Worm (Caenorhabditis elegans) whole organism, late embryonic: ENCODE data around the gene F58E2.3.

Source experiments
- C08G9.2 ChIP-seq: sonication (generic microtip); optimal IDR thresholded peaks from 2 replicates; lab custom pipeline; 2016; ENCODE audit warnings: mild to moderate bottlenecking, missing genetic modification characterization, moderate library complexity, missing compliant biosample characterization
- C38D4.7 ChIP-seq: fragments of 200-800 bp; sonication (Bioruptor generic); optimal IDR thresholded peaks from 2 replicates; lab custom pipeline; 2018; ENCODE audit warnings: mild to moderate bottlenecking, missing genetic modification characterization, moderate library complexity, missing compliant biosample characterization
- F13H6.1 ChIP-seq: sonication (generic microtip); optimal IDR thresholded peaks from 2 replicates; lab custom pipeline; 2016; ENCODE audit warnings: missing genetic modification characterization, missing compliant biosample characterization
- T23F11.4 ChIP-seq: fragments of 200-800 bp; sonication (Bioruptor generic); optimal IDR thresholded peaks from 2 replicates; lab custom pipeline; 2018; ENCODE audit warnings: mild to moderate bottlenecking, missing genetic modification characterization, missing compliant biosample characterization
- Y22D7AL.16 ChIP-seq: sonication (generic microtip); optimal IDR thresholded peaks from 2 replicates; lab custom pipeline; 2016; ENCODE audit warnings: missing genetic modification characterization, missing compliant biosample characterization
- ceh-14 ChIP-seq: sonication (generic microtip); optimal IDR thresholded peaks from 2 replicates; lab custom pipeline; 2016; ENCODE audit warnings: missing genotype, missing genetic modification characterization, missing compliant biosample characterization
- ceh-18 ChIP-seq: sonication (generic microtip); optimal IDR thresholded peaks from 2 replicates; lab custom pipeline; 2016; ENCODE audit warnings: missing genetic modification characterization, missing compliant biosample characterization
- ceh-2 ChIP-seq: sonication (generic microtip); optimal IDR thresholded peaks from 2 replicates; lab custom pipeline; 2016; ENCODE audit warnings: missing genotype, missing genetic modification characterization, missing compliant biosample characterization
- ceh-24 ChIP-seq: sonication (generic microtip); optimal IDR thresholded peaks from 2 replicates; lab custom pipeline; 2016; ENCODE audit warnings: mild to moderate bottlenecking, missing genetic modification characterization, missing compliant biosample characterization
- ceh-31 ChIP-seq: sonication (generic microtip); optimal IDR thresholded peaks from 2 replicates; lab custom pipeline; 2016; ENCODE audit warnings: missing genetic modification characterization, missing compliant biosample characterization
- ceh-34 ChIP-seq: sonication (generic microtip); optimal IDR thresholded peaks from 2 replicates; lab custom pipeline; 2016; ENCODE audit warnings: mild to moderate bottlenecking, missing genetic modification characterization, missing compliant biosample characterization
- ceh-48 ChIP-seq: sonication (generic microtip); optimal IDR thresholded peaks from 2 replicates; lab custom pipeline; 2016; ENCODE audit warnings: missing genetic modification characterization, inconsistent platforms, missing compliant biosample characterization
- ceh-6 ChIP-seq: fragments of 200-800 bp; sonication (Bioruptor generic); optimal IDR thresholded peaks from 2 replicates; lab custom pipeline; 2018; ENCODE audit warnings: mild to moderate bottlenecking, missing genetic modification characterization, missing compliant biosample characterization
- ceh-9 ChIP-seq: sonication (generic microtip); optimal IDR thresholded peaks from 2 replicates; lab custom pipeline; 2016; ENCODE audit warnings: mild to moderate bottlenecking, missing genetic modification characterization, inconsistent platforms, missing compliant biosample characterization
- che-1 ChIP-seq: sonication (generic microtip); optimal IDR thresholded peaks from 2 replicates; lab custom pipeline; 2016; ENCODE audit warnings: mild to moderate bottlenecking, missing genetic modification characterization, missing compliant biosample characterization
- elt-2 ChIP-seq: sonication (generic microtip); optimal IDR thresholded peaks from 2 replicates; lab custom pipeline; 2016; ENCODE audit warnings: missing genetic modification reagents, missing genetic modification characterization, missing compliant biosample characterization
- elt-4 ChIP-seq: sonication (generic microtip); optimal IDR thresholded peaks from 2 replicates; lab custom pipeline; 2016; ENCODE audit warnings: missing genetic modification characterization, missing compliant biosample characterization
- eyg-1 ChIP-seq: sonication (generic microtip); optimal IDR thresholded peaks from 2 replicates; lab custom pipeline; 2016; ENCODE audit warnings: missing genotype, missing genetic modification characterization, missing compliant biosample characterization
- fkh-10 ChIP-seq: fragments of 150-350 bp; optimal IDR thresholded peaks from 2 replicates; lab custom pipeline; 2014; ENCODE audit warnings: missing biosample characterization, missing genetic modification reagents, missing genetic modification characterization
- fkh-6 ChIP-seq: sonication (generic microtip); optimal IDR thresholded peaks from 2 replicates; lab custom pipeline; 2016; ENCODE audit warnings: missing genetic modification characterization, missing compliant biosample characterization
- gmeb-2 ChIP-seq: sonication (generic microtip); optimal IDR thresholded peaks from 2 replicates; lab custom pipeline; 2016; ENCODE audit warnings: missing genetic modification characterization, inconsistent platforms, missing compliant biosample characterization
- hlh-30 ChIP-seq: sonication (generic microtip); optimal IDR thresholded peaks from 2 replicates; lab custom pipeline; 2017; ENCODE audit warnings: antibody characterized with exemption, missing genetic modification characterization, missing compliant biosample characterization; ENCODE audit not compliant: insufficient read depth
- lim-6 ChIP-seq: sonication (generic microtip); optimal IDR thresholded peaks from 2 replicates; lab custom pipeline; 2016; ENCODE audit warnings: missing genetic modification characterization, missing compliant biosample characterization
- madf-2 ChIP-seq: sonication (generic microtip); optimal IDR thresholded peaks from 2 replicates; lab custom pipeline; 2017; ENCODE audit warnings: missing genetic modification characterization, missing compliant biosample characterization
- nfya-1 ChIP-seq: sonication (generic microtip); optimal IDR thresholded peaks from 2 replicates; lab custom pipeline; 2017; ENCODE audit warnings: missing genetic modification characterization, mild to moderate bottlenecking, missing compliant biosample characterization, antibody characterized with exemption, moderate library complexity
- nhr-232 ChIP-seq: sonication (generic microtip); optimal IDR thresholded peaks from 2 replicates; lab custom pipeline; 2016; ENCODE audit warnings: missing genetic modification characterization, missing compliant biosample characterization
- npax-4 ChIP-seq: sonication (generic microtip); optimal IDR thresholded peaks from 2 replicates; lab custom pipeline; 2016; ENCODE audit warnings: missing genetic modification characterization, missing compliant biosample characterization
- pha-4 ChIP-seq: fragments of 150-350 bp; optimal IDR thresholded peaks from 2 replicates; lab custom pipeline; 2018; ENCODE audit warnings: missing biosample characterization, missing genetic modification reagents, missing genetic modification characterization
- pqm-1 ChIP-seq: sonication (generic microtip); optimal IDR thresholded peaks from 2 replicates; lab custom pipeline; 2016; ENCODE audit warnings: missing genetic modification characterization, missing compliant biosample characterization
- pros-1 ChIP-seq: fragments of 150-350 bp; optimal IDR thresholded peaks from 2 replicates; lab custom pipeline; 2014; ENCODE audit warnings: missing biosample characterization, missing genetic modification reagents, missing genetic modification characterization
- ref-2 ChIP-seq: sonication (generic microtip); optimal IDR thresholded peaks from 2 replicates; lab custom pipeline; 2016; ENCODE audit warnings: missing genetic modification characterization, missing compliant biosample characterization
- rnt-1 ChIP-seq: sonication (generic microtip); optimal IDR thresholded peaks from 2 replicates; lab custom pipeline; 2016; ENCODE audit warnings: missing genetic modification characterization, missing compliant biosample characterization
- sox-2 ChIP-seq: fragments of 200-800 bp; sonication (Bioruptor generic); IDR thresholded peaks from 2 replicates; pipeline ENCODE4 v1.3.6; 2022; ENCODE audit warnings: missing genetic modification reagents, missing genetic modification characterization, missing compliant biosample characterization
- syd-9 ChIP-seq: sonication (generic microtip); optimal IDR thresholded peaks from 2 replicates; lab custom pipeline; 2016; ENCODE audit warnings: mild to moderate bottlenecking, missing genetic modification characterization, moderate library complexity, missing compliant biosample characterization
- tbx-2 ChIP-seq: sonication (generic microtip); optimal IDR thresholded peaks from 2 replicates; lab custom pipeline; 2016; ENCODE audit warnings: missing genetic modification characterization, missing compliant biosample characterization
- unc-42 ChIP-seq: sonication (generic microtip); optimal IDR thresholded peaks from 2 replicates; lab custom pipeline; 2016; ENCODE audit warnings: missing genotype, missing genetic modification characterization, missing compliant biosample characterization
- unc-55 ChIP-seq: sonication (generic microtip); optimal IDR thresholded peaks from 2 replicates; lab custom pipeline; 2017; ENCODE audit warnings: missing biosample characterization, missing genetic modification reagents, missing genetic modification characterization

F58E2.3 gene

DNA sequence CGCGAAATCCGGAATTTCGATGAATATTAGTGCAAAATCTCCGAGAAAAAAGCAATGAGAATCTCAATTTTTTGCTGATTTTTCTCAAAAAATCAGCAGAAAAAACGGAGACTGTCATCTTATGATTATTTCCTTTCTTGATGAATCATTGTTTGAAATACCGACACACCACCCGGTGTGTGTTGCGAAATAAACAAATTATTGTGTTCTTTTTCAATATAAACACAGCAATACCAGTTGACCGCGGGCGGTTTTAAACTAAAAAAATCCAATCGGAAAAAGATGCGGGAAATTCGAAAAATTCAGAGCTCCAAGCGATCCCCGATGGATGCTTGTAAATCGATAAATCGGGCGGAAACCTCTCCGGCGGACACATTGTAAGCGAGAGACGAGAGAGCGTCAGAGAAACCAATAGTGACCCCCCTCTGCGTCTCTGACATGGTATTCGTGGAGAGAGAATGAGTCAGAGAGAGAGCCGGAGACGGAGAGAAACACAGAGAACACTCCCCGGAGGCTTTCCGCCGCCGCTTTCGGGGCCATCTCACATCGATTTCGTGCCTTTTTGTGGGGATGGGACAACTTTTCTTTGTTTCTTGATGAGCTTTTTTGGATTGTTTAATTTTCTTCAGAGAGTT, 48.3 kb downstream of the F58E2.3 start:
- TF ChIP-seq unc-55 (GFP tag; lab: Kevin White, UChicago) = peak; percentile 87
- no peak for TF ChIP-seq hlh-30 (tag; lab: Kevin White, UChicago)
- no peak for TF ChIP-seq C08G9.2 (tag; lab: Kevin White, UChicago)
- TF ChIP-seq ceh-31 (tag; lab: Kevin White, UChicago) = peak; percentile 71
- TF ChIP-seq tbx-2 (tag; lab: Kevin White, UChicago) = peak; percentile 33
- peak; percentile 14 for TF ChIP-seq unc-42 (tag; lab: Kevin White, UChicago)
- peak; percentile 89 for TF ChIP-seq ceh-48 (tag; lab: Kevin White, UChicago)
- TF ChIP-seq che-1 (tag; lab: Kevin White, UChicago) = no peak
- TF ChIP-seq ref-2 (tag; lab: Kevin White, UChicago) = peak; percentile 33
- peak; percentile 28 for TF ChIP-seq ceh-34 (tag; lab: Kevin White, UChicago)
- TF ChIP-seq ceh-18 = peak; percentile 23
- TF ChIP-seq elt-2 (tag; lab: Kevin White, UChicago) = peak; percentile 0
- TF ChIP-seq F13H6.1 = peak; percentile 50
- TF ChIP-seq nfya-1 (tag; lab: Kevin White, UChicago) = peak; percentile 79

DNA sequence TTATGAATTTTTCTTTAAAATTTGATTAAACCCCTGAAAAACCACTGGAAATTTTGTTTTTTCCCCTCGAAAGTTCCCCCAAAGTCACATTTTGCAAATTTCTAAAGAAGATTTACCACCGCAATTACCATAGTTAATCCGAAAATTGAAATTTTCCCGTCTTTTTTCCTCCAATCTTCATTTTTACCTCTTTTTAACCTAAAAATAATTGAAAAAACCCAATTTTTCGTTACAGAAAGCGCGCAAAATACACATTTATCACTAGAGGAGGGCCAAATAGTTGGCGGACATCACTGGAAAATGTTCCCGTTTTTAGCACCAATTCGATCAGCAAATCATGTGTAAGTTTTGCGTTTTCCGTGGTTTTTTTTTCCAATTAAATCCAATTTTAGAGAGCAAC, 49.4 kb downstream of the F58E2.3 start, which contains the start of gene unc-33:
Gene unc-33, plus strand, starts transcription at position 301 of the 400 bp plus-strand sequence.
- TF ChIP-seq sox-2 (GFP tag; lab: Robert Waterston, UW) (no peak), rnt-1 (no peak), T23F11.4 (GFP tag; lab: Kevin White, UChicago) (no peak), gmeb-2 (tag; lab: Kevin White, UChicago) (no peak), ceh-6 (GFP tag; lab: Kevin White, UChicago) (no peak), nhr-232 (tag; lab: Kevin White, UChicago) (no peak), C08G9.2 (tag; lab: Kevin White, UChicago) (no peak), Y22D7AL.16 (tag; lab: Kevin White, UChicago) (no peak), madf-2 (tag; lab: Kevin White, UChicago) (no peak), npax-4 (no peak), pros-1 (no peak), lim-6 (tag; lab: Kevin White, UChicago) (no peak), fkh-10 (GFP tag; lab: Kevin White, UChicago) (no peak), C38D4.7 (GFP tag; lab: Kevin White, UChicago) (no peak), che-1 (tag; lab: Kevin White, UChicago) (no peak)

DNA sequence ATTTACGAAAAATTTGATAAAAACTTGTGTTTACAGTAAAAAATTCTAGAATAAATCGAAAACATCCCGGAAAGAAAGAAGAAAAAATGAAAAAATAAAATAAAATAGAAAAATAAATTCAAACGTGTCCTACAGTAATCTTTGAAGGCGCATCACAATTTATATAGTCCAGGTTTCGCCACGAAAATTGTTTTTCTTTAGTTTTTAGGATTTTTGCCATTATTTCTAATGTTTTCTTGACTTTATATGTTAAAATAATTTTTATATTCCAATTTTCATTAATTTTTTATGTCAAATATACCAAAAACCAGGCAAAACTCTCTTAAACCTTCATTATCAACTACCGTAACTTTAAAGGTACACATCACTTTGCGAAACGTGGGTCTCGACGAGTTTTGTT, 50.4 kb downstream of the F58E2.3 start:
- TF ChIP-seq syd-9 (no peak), ceh-14 (tag; lab: Kevin White, UChicago) (no peak), C38D4.7 (GFP tag; lab: Kevin White, UChicago) (no peak), ceh-24 (tag; lab: Kevin White, UChicago) (no peak), C08G9.2 (tag; lab: Kevin White, UChicago) (no peak), ceh-31 (tag; lab: Kevin White, UChicago) (no peak), pqm-1 (no peak), ceh-34 (tag; lab: Kevin White, UChicago) (no peak), unc-42 (tag; lab: Kevin White, UChicago) (no peak), pha-4 (tag; lab: Kevin White, UChicago) (no peak), ceh-48 (tag; lab: Kevin White, UChicago) (no peak), che-1 (tag; lab: Kevin White, UChicago) (no peak), ceh-9 (no peak), eyg-1 (tag; lab: Kevin White, UChicago) (no peak), fkh-6 (no peak), nfya-1 (tag; lab: Kevin White, UChicago) (no peak), rnt-1 (no peak), elt-4 (tag; lab: Kevin White, UChicago) (no peak), ceh-2 (no peak)
